Worm (Caenorhabditis elegans): ENCODE measurements around the gene Y105C5A.24.

DNA sequence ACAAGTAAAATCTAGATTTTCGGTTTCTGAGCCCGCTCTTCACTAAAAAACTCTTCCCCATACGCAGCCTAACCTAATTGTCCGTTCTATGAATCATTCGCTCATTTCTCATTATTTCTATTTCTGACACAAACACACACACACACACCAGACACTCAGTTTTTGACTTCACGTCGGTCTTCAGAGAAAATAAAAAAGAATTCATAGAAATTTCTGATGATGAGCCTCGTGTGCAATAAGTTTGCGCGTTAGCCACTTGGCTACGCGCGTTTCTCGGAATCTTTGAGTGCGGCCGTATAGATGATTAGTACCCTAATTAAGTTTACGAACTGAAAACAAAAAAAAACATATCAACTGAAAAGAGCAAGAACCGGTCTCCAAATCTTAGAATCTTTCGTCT lies 35.6 kb upstream of the Y105C5A.24 start:
- TF ChIP-seq flt-1 (GFP tag; IDR thresholded peaks at IDR 0.05), result no peak
- TF ChIP-seq B0310.2 (tag; optimal IDR thresholded peaks at IDR 0.05), result no peak
- no peak for TF ChIP-seq ama-1 (optimal IDR thresholded peaks at IDR 0.05)
